Worm (Caenorhabditis elegans) whole organism, L2 larva: Measurements from ENCODE around the gene C55A6.10.

Source experiments
- C34F6.9 ChIP-seq: fragments of 150-350 bp; optimal IDR thresholded peaks from 2 replicates; lab custom pipeline; 2014; ENCODE audit warnings: missing biosample characterization, missing genetic modification characterization
- F13H6.1 ChIP-seq: sonication (generic microtip); optimal IDR thresholded peaks from 2 replicates; lab custom pipeline; 2016; ENCODE audit warnings: missing genetic modification characterization, missing compliant biosample characterization
- R02D3.7 ChIP-seq: fragments of 150-350 bp; optimal IDR thresholded peaks from 2 replicates; lab custom pipeline; 2014; ENCODE audit warnings: missing biosample characterization, missing genetic modification characterization
- Y55F3AM.14 ChIP-seq: fragments of 200-800 bp; sonication (Bioruptor generic); optimal IDR thresholded peaks from 2 replicates; lab custom pipeline; 2018; ENCODE audit warnings: mild to moderate bottlenecking, missing genetic modification characterization, missing compliant biosample characterization
- ZK546.5 ChIP-seq: sonication (generic microtip); optimal IDR thresholded peaks from 2 replicates; lab custom pipeline; 2017; ENCODE audit warnings: missing biosample characterization, missing genetic modification characterization
- alr-1 ChIP-seq: fragments of 150-350 bp; optimal IDR thresholded peaks from 2 replicates; lab custom pipeline; 2014; ENCODE audit warnings: missing biosample characterization, missing genetic modification characterization
- aly-2 ChIP-seq: fragments of 150-350 bp; optimal IDR thresholded peaks from 2 replicates; lab custom pipeline; 2014; ENCODE audit warnings: missing biosample characterization, missing genetic modification characterization
- ama-1 ChIP-seq: fragments of 150-350 bp; optimal IDR thresholded peaks from 2 replicates; lab custom pipeline; 2018; ENCODE audit warnings: inconsistent platforms
- blmp-1 ChIP-seq: sonication (generic microtip); optimal IDR thresholded peaks from 2 replicates; lab custom pipeline; 2017; ENCODE audit warnings: missing genetic modification characterization, mild to moderate bottlenecking, missing compliant biosample characterization, antibody characterized with exemption, moderate library complexity; ENCODE audit not compliant: insufficient read depth
- ceh-16 ChIP-seq: fragments of 150-350 bp; optimal IDR thresholded peaks from 2 replicates; lab custom pipeline; 2014; ENCODE audit warnings: missing biosample characterization, missing genetic modification characterization
- ceh-82 ChIP-seq: fragments of 150-350 bp; optimal IDR thresholded peaks from 2 replicates; lab custom pipeline; 2014; ENCODE audit warnings: missing biosample characterization, missing genetic modification characterization
- crh-2 ChIP-seq: sonication (generic microtip); optimal IDR thresholded peaks from 2 replicates; lab custom pipeline; 2017; ENCODE audit warnings: missing biosample characterization, missing genetic modification characterization
- dmd-4 ChIP-seq: sonication (generic microtip); optimal IDR thresholded peaks from 2 replicates; lab custom pipeline; 2017; ENCODE audit warnings: missing biosample characterization, missing genetic modification characterization
- egl-27 ChIP-seq: sonication (generic microtip); optimal IDR thresholded peaks from 3 replicates; lab custom pipeline; 2017; ENCODE audit warnings: missing biosample characterization, missing genetic modification reagents, missing genetic modification characterization
- elt-1 ChIP-seq: fragments of 150-350 bp; optimal IDR thresholded peaks from 2 replicates; lab custom pipeline; 2014; ENCODE audit warnings: missing biosample characterization, missing genetic modification characterization
- elt-3 ChIP-seq: sonication (generic microtip); optimal IDR thresholded peaks from 2 replicates; lab custom pipeline; 2017; ENCODE audit warnings: missing biosample characterization, missing genetic modification characterization
- fos-1 ChIP-seq: fragments of 150-350 bp; optimal IDR thresholded peaks from 2 replicates; lab custom pipeline; 2014; ENCODE audit warnings: missing biosample characterization, missing genetic modification characterization
- gmeb-1 ChIP-seq: fragments of 150-350 bp; optimal IDR thresholded peaks from 2 replicates; lab custom pipeline; 2014; ENCODE audit warnings: missing biosample characterization, missing genetic modification characterization
- lin-11 ChIP-seq: fragments of 150-350 bp; sonication (generic microtip); optimal IDR thresholded peaks from 2 replicates; lab custom pipeline; 2014; ENCODE audit warnings: missing biosample characterization, missing genetic modification characterization, inconsistent platforms, mixed read lengths
- lin-13 ChIP-seq: fragments of 150-350 bp; optimal IDR thresholded peaks from 2 replicates; lab custom pipeline; 2014; ENCODE audit warnings: missing biosample characterization, missing genetic modification reagents, missing genetic modification characterization
- lin-39 ChIP-seq: fragments of 150-350 bp; optimal IDR thresholded peaks from 2 replicates; lab custom pipeline; 2014; ENCODE audit warnings: missing biosample characterization, missing genetic modification reagents, missing genetic modification characterization
- lsy-2 ChIP-seq, 2 experiments: fragments of 150-350 bp in 1 of 2; sonication (generic microtip) in 1 of 2; optimal IDR thresholded peaks; 2 replicates each; lab custom pipeline; 2014 to 2017; ENCODE audit warnings: missing biosample characterization in 2 of 2, missing genetic modification characterization in 2 of 2
- mab-5 ChIP-seq: fragments of 150-350 bp; optimal IDR thresholded peaks from 2 replicates; lab custom pipeline; 2014; ENCODE audit warnings: missing biosample characterization, missing genetic modification characterization
- mbf-1 ChIP-seq: sonication (generic microtip); optimal IDR thresholded peaks from 2 replicates; lab custom pipeline; 2017; ENCODE audit warnings: missing biosample characterization, missing genetic modification characterization
- mdl-1 ChIP-seq, 2 experiments: fragments of 150-350 bp in 1 of 2; sonication (generic microtip) in 1 of 2; optimal IDR thresholded peaks; 2 replicates each; lab custom pipeline; 2017; ENCODE audit warnings: missing biosample characterization in 2 of 2, missing genetic modification characterization in 2 of 2
- nhr-10 ChIP-seq: sonication (generic microtip); optimal IDR thresholded peaks from 2 replicates; lab custom pipeline; 2017; ENCODE audit warnings: missing biosample characterization, missing genetic modification characterization
- nhr-11 ChIP-seq: fragments of 150-350 bp; optimal IDR thresholded peaks from 2 replicates; lab custom pipeline; 2014; ENCODE audit warnings: missing biosample characterization, missing genetic modification characterization
- nhr-12 ChIP-seq: fragments of 150-350 bp; optimal IDR thresholded peaks from 2 replicates; lab custom pipeline; 2014; ENCODE audit warnings: missing biosample characterization, missing genetic modification characterization
- nhr-129 ChIP-seq: fragments of 150-350 bp; optimal IDR thresholded peaks from 2 replicates; lab custom pipeline; 2014; ENCODE audit warnings: missing biosample characterization, missing genetic modification characterization
- nhr-21 ChIP-seq: fragments of 150-350 bp; optimal IDR thresholded peaks from 2 replicates; lab custom pipeline; 2014; ENCODE audit warnings: missing biosample characterization, missing genetic modification characterization
- nhr-23 ChIP-seq: fragments of 150-350 bp; optimal IDR thresholded peaks from 2 replicates; lab custom pipeline; 2014; ENCODE audit warnings: missing biosample characterization, missing genetic modification reagents, missing genetic modification characterization
- nhr-237 ChIP-seq: fragments of 150-350 bp; optimal IDR thresholded peaks from 2 replicates; lab custom pipeline; 2014; ENCODE audit warnings: missing biosample characterization, missing genetic modification characterization
- nhr-25 ChIP-seq: fragments of 150-350 bp; sonication (generic microtip); optimal IDR thresholded peaks from 3 replicates; lab custom pipeline; 2014; ENCODE audit warnings: missing biosample characterization, missing genetic modification characterization
- nhr-6 ChIP-seq: fragments of 150-350 bp; optimal IDR thresholded peaks from 2 replicates; lab custom pipeline; 2014; ENCODE audit warnings: missing biosample characterization, missing genetic modification characterization
- nhr-77 ChIP-seq: fragments of 150-350 bp; optimal IDR thresholded peaks from 2 replicates; lab custom pipeline; 2014; ENCODE audit warnings: missing biosample characterization, missing genetic modification characterization
- peb-1 ChIP-seq: fragments of 150-350 bp; optimal IDR thresholded peaks from 2 replicates; lab custom pipeline; 2014; ENCODE audit warnings: missing biosample characterization, missing genetic modification characterization
- sem-4 ChIP-seq: fragments of 150-350 bp; optimal IDR thresholded peaks from 2 replicates; lab custom pipeline; 2014; ENCODE audit warnings: missing biosample characterization, missing genetic modification reagents, missing genetic modification characterization
- skn-1 ChIP-seq: sonication (generic microtip); optimal IDR thresholded peaks from 2 replicates; lab custom pipeline; 2017; ENCODE audit warnings: missing biosample characterization, missing genetic modification characterization
- sma-3 ChIP-seq: sonication (generic microtip); optimal IDR thresholded peaks from 2 replicates; lab custom pipeline; 2016; ENCODE audit warnings: missing genetic modification reagents, missing genetic modification characterization, missing compliant biosample characterization
- sma-9 ChIP-seq, 2 experiments: fragments of 150-350 bp in 1 of 2; sonication (generic microtip) in 1 of 2; optimal IDR thresholded peaks; 2 replicates each; lab custom pipeline; 2014 to 2016; ENCODE audit warnings: missing genetic modification characterization in 2 of 2, mild to moderate bottlenecking in 1 of 2, missing biosample characterization in 1 of 2, missing compliant biosample characterization in 1 of 2, missing genetic modification reagents in 1 of 2, moderate library complexity in 1 of 2
- snpc-4 ChIP-seq: fragments of 150-350 bp; optimal IDR thresholded peaks from 2 replicates; lab custom pipeline; 2014; ENCODE audit warnings: missing biosample characterization, missing genetic modification characterization
- unc-39 ChIP-seq: fragments of 150-350 bp; optimal IDR thresholded peaks from 2 replicates; lab custom pipeline; 2014; ENCODE audit warnings: missing biosample characterization, missing genetic modification characterization
- unc-55 ChIP-seq: fragments of 150-350 bp; sonication (generic microtip); optimal IDR thresholded peaks from 3 replicates; lab custom pipeline; 2014; ENCODE audit warnings: missing biosample characterization, missing genetic modification reagents, missing genetic modification characterization
- unc-62 ChIP-seq: fragments of 150-350 bp; optimal IDR thresholded peaks from 2 replicates; lab custom pipeline; 2014; ENCODE audit warnings: missing biosample characterization, missing genetic modification reagents, missing genetic modification characterization
- zag-1 ChIP-seq: fragments of 150-350 bp; optimal IDR thresholded peaks from 2 replicates; lab custom pipeline; 2014; ENCODE audit warnings: missing biosample characterization, missing genetic modification characterization
- ztf-1 ChIP-seq: fragments of 200-800 bp; sonication (Bioruptor generic); conservative IDR thresholded peaks from 2 replicates; pipeline ENCODE4 v1.3.6; 2022; ENCODE audit warnings: missing genetic modification characterization, missing compliant biosample characterization
- ztf-11 ChIP-seq: sonication (generic microtip); optimal IDR thresholded peaks from 2 replicates; lab custom pipeline; 2017; ENCODE audit warnings: missing biosample characterization, missing genetic modification characterization
- ztf-4 ChIP-seq: fragments of 150-350 bp; optimal IDR thresholded peaks from 2 replicates; lab custom pipeline; 2014; ENCODE audit warnings: missing biosample characterization, missing genetic modification characterization

C55A6.10 gene

ce11 chrV:11520215-11520614 is 15.1 kb downstream of the C55A6.10 start, which contains the start of the genes C55A6.11 and C55A6.7:
Gene C55A6.11, plus strand, starts transcription at chrV:11520515.
Gene C55A6.7, minus strand, starts transcription at chrV:11520530.
- TF ChIP-seq zag-1 (tag; lab: Kevin White, UChicago): no peak
- no peak for TF ChIP-seq crh-2
- TF ChIP-seq sem-4 (tag; lab: Kevin White, UChicago): no peak
- TF ChIP-seq lsy-2 (tag; optimal IDR thresholded peaks at IDR 0.05; lab: Kevin White, UChicago): no peak
- TF ChIP-seq nhr-21 (tag; lab: Kevin White, UChicago): no peak
- TF ChIP-seq fos-1 (tag; lab: Kevin White, UChicago): no peak
- TF ChIP-seq gmeb-1 (tag; lab: Kevin White, UChicago): no peak
- TF ChIP-seq F13H6.1 (tag; lab: Kevin White, UChicago): no peak

ce11 chrV:11521448-11521847 is 16.3 kb downstream of the C55A6.10 start, which contains the start of gene pafo-1:
Gene pafo-1, plus strand, starts transcription at chrV:11521703.
- TF ChIP-seq peb-1 (tag; lab: Kevin White, UChicago) (no peak), ceh-82 (no peak), F13H6.1 (tag; lab: Kevin White, UChicago) (peak; percentile 86), lin-39 (tag; lab: Kevin White, UChicago) (no peak), lin-13 (GFP tag; lab: Kevin White, UChicago) (peak; percentile 84), egl-27 (tag; lab: Kevin White, UChicago) (peak; percentile 81), ZK546.5 (tag; lab: Kevin White, UChicago) (no peak), dmd-4 (tag; lab: Kevin White, UChicago) (no peak), nhr-23 (tag; lab: Kevin White, UChicago) (no peak), nhr-11 (no peak), sem-4 (tag; lab: Kevin White, UChicago) (peak; percentile 63), unc-62 (peak; percentile 31), mdl-1 (tag; optimal IDR thresholded peaks at IDR 0.05; lab: Kevin White, UChicago) (peak in 1 of 2 experiments; percentile 60), nhr-10 (tag; lab: Kevin White, UChicago) (peak; percentile 36), nhr-6 (peak; percentile 49), C34F6.9 (peak; percentile 91), ztf-1 (GFP tag; lab: Robert Waterston, UW) (no peak), sma-3 (peak; percentile 83), ztf-11 (tag; lab: Kevin White, UChicago) (no peak), mbf-1 (tag; lab: Kevin White, UChicago) (no peak), aly-2 (tag; lab: Kevin White, UChicago) (no peak), nhr-21 (tag; lab: Kevin White, UChicago) (peak; percentile 75), unc-39 (tag; lab: Kevin White, UChicago) (no peak), lin-11 (tag; lab: Kevin White, UChicago) (peak; percentile 79), nhr-129 (tag; lab: Kevin White, UChicago) (peak; percentile 72), blmp-1 (peak; percentile 41), ztf-4 (tag; lab: Kevin White, UChicago) (peak; percentile 37), skn-1 (tag; lab: Kevin White, UChicago) (no peak), R02D3.7 (peak; percentile 58), ceh-16 (tag; lab: Kevin White, UChicago) (no peak), nhr-77 (tag; lab: Kevin White, UChicago) (peak; percentile 62), mab-5 (tag; lab: Kevin White, UChicago) (peak; percentile 81), nhr-12 (tag; lab: Kevin White, UChicago) (peak; percentile 5), zag-1 (tag; lab: Kevin White, UChicago) (peak; percentile 58), snpc-4 (peak; percentile 55), elt-1 (no peak), fos-1 (tag; lab: Kevin White, UChicago) (peak; percentile 52), gmeb-1 (tag; lab: Kevin White, UChicago) (peak; percentile 99), lsy-2 (tag; optimal IDR thresholded peaks at IDR 0.05; lab: Kevin White, UChicago) (peak; percentile 87 to 93), unc-55 (GFP tag; lab: Kevin White, UChicago) (peak; percentile 92), alr-1 (tag; lab: Kevin White, UChicago) (no peak), ama-1 (lab: Kevin White, UChicago) (no peak), nhr-237 (tag; lab: Kevin White, UChicago) (peak; percentile 59), elt-3 (tag; lab: Kevin White, UChicago) (no peak), sma-9 (GFP tag; optimal IDR thresholded peaks at IDR 0.05; lab: Kevin White, UChicago) (peak; percentile 95), sma-9 (tag; optimal IDR thresholded peaks at IDR 0.05; lab: Kevin White, UChicago) (no peak), nhr-25 (peak; percentile 91), crh-2 (peak; percentile 74), Y55F3AM.14 (peak; percentile 46)
